4 fruit fly cellular contexts compared by ENCODE assay signal in the genomic region with DNA sequence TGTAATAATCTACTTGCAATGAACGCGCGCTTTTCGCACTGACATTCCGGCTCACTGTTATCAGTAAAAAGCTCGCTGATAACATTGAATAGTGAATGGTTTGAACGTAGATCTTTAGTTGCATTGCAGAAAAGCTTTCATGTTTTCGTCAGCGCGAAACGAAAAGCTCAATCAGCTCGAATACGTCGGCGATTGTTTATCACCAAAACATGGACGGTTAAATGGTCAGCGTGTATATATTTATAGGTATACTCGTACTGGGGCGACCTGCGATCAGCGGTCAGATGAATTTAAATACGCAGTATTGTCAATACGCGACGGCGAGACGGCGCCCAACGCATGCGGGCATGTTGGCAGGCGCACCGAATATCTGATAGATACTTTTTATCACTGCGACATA.
TF ChIP-seq lines count a peak whose summit lies in the region.

No protein-coding gene starts in this region.

- no peak for TF ChIP-seq CTCF in whole organism, embryonic (GFP tag; optimal IDR thresholded peaks at IDR 0.05; lab: Kevin White, UChicago)

TF ChIP-seq in whole organism, adult, 20 proteins besides CTCF, POLR2A, EP300 and RAD21:
- peak; percentile 84 for TF ChIP-seq kay (GFP tag; lab: Kevin White, UChicago; ENCODE audit: borderline replicate concordance)
- TF ChIP-seq CG33017 (tag; optimal IDR thresholded peaks at IDR 0.05; lab: Kevin White, UChicago), result peak; percentile 36
- TF ChIP-seq CG12768 (GFP tag; optimal IDR thresholded peaks at IDR 0.05; lab: Kevin White, UChicago), result peak; percentile 49
- TF ChIP-seq cnc (optimal IDR thresholded peaks at IDR 0.05; lab: Kevin White, UChicago), result no peak
- TF ChIP-seq bab1 (GFP tag; optimal IDR thresholded peaks at IDR 0.05; lab: Kevin White, UChicago), result no peak
- TF ChIP-seq CG7045 (GFP tag; optimal IDR thresholded peaks at IDR 0.05; lab: Kevin White, UChicago), result no peak
- peak; percentile 98 for TF ChIP-seq cic (GFP tag; optimal IDR thresholded peaks at IDR 0.05; lab: Kevin White, UChicago)
- TF ChIP-seq CG11617 (GFP tag; optimal IDR thresholded peaks at IDR 0.05; lab: Kevin White, UChicago), result peak; percentile 46
- TF ChIP-seq tj (GFP tag; optimal IDR thresholded peaks at IDR 0.05; lab: Kevin White, UChicago), result peak; percentile 24
- peak; percentile 59 for TF ChIP-seq Mnt (GFP tag; optimal IDR thresholded peaks at IDR 0.05; lab: Kevin White, UChicago)
- TF ChIP-seq Clk (GFP tag; optimal IDR thresholded peaks at IDR 0.05; lab: Kevin White, UChicago), result no peak
TF ChIP-seq in whole organism, adult: peak in this region for 7.

TF ChIP-seq in whole organism, embryonic, 481 proteins besides CTCF, POLR2A, EP300 and RAD21 (continues in another document):
- peak in 1 of 2 experiments; percentile 0 for TF ChIP-seq Pdp1 (GFP tag; optimal IDR thresholded peaks at IDR 0.05; lab: Kevin White, UChicago)
- TF ChIP-seq CG12769 (tag; optimal IDR thresholded peaks at IDR 0.05; lab: Kevin White, UChicago), result peak; percentile 69
- TF ChIP-seq Meics (GFP tag; optimal IDR thresholded peaks at IDR 0.05; lab: Kevin White, UChicago), result no peak
- no peak for TF ChIP-seq CG9797 (GFP tag; optimal IDR thresholded peaks at IDR 0.05; lab: Kevin White, UChicago)
- peak; percentile 47 for TF ChIP-seq CG10543 (GFP tag; optimal IDR thresholded peaks at IDR 0.05; lab: Kevin White, UChicago)
- TF ChIP-seq CG13287 (GFP tag; IDR thresholded peaks at IDR 0.05; lab: Robert Waterston, UW; ENCODE audit: partially characterized antibody), result peak; percentile 34; the same call in 1 of the 2 replicates
- peak; percentile 50; the same call in 1 of the 2 replicates for TF ChIP-seq CG32767 (GFP tag; IDR thresholded peaks at IDR 0.05; lab: Robert Waterston, UW)
- TF ChIP-seq CG2199 (GFP tag; IDR thresholded peaks at IDR 0.05; lab: Robert Waterston, UW), result peak; percentile 92; the same call in 2 of the 3 replicates
- peak; percentile 51 for TF ChIP-seq ftz-f1 (GFP tag; optimal IDR thresholded peaks at IDR 0.05; lab: Kevin White, UChicago)
- TF ChIP-seq nmo (GFP tag; optimal IDR thresholded peaks at IDR 0.05; lab: Kevin White, UChicago), result no peak
- 0 out of 2 replicates have a peak, but pooled peaks have one; percentile 19 for TF ChIP-seq E2f2 (GFP tag; IDR thresholded peaks at IDR 0.05; lab: Robert Waterston, UW)
- TF ChIP-seq CG13624 (GFP tag; optimal IDR thresholded peaks at IDR 0.05; lab: Kevin White, UChicago), result peak; percentile 55
- TF ChIP-seq CG8281 (tag; optimal IDR thresholded peaks at IDR 0.05; lab: Kevin White, UChicago), result peak; percentile 3
- 0 out of 3 replicates have a peak, but pooled peaks have one; percentile 6 for TF ChIP-seq so (GFP tag; IDR thresholded peaks at IDR 0.05; lab: Robert Waterston, UW)
- peak; percentile 93 for TF ChIP-seq chinmo (GFP tag; IDR thresholded peaks at IDR 0.05; lab: Robert Waterston, UW; ENCODE audit: partially characterized antibody)
- peak; percentile 22 for TF ChIP-seq Deaf1 (tag; optimal IDR thresholded peaks at IDR 0.05; lab: Kevin White, UChicago)
- TF ChIP-seq BtbVII (GFP tag; optimal IDR thresholded peaks at IDR 0.05; lab: Kevin White, UChicago), result peak; percentile 16
- TF ChIP-seq Hr78 (GFP tag; optimal IDR thresholded peaks at IDR 0.05; lab: Kevin White, UChicago), result peak in 1 of 2 experiments; percentile 45
- TF ChIP-seq Hmx (GFP tag; optimal IDR thresholded peaks at IDR 0.05; lab: Kevin White, UChicago), result no peak
- no peak for TF ChIP-seq CG8290 (GFP tag; optimal IDR thresholded peaks at IDR 0.05; lab: Kevin White, UChicago)
- peak in 1 of 2 experiments; percentile 45 for TF ChIP-seq CG8290 (tag; optimal IDR thresholded peaks at IDR 0.05; lab: Kevin White, UChicago)
- TF ChIP-seq lab (GFP tag; optimal IDR thresholded peaks at IDR 0.05; lab: Kevin White, UChicago), result peak; percentile 15
- TF ChIP-seq sd (tag; optimal IDR thresholded peaks at IDR 0.05; lab: Kevin White, UChicago), result peak; percentile 89

TF ChIP-seq in whole organism, prepupa, 60 proteins besides CTCF, POLR2A, EP300 and RAD21:
- peak; percentile 25 for TF ChIP-seq CG16779 (tag; optimal IDR thresholded peaks at IDR 0.05; lab: Kevin White, UChicago)
- TF ChIP-seq Eip93F (GFP tag; optimal IDR thresholded peaks at IDR 0.05; lab: Kevin White, UChicago), result no peak
- no peak for TF ChIP-seq CG3032 (tag; optimal IDR thresholded peaks at IDR 0.05; lab: Kevin White, UChicago)
- TF ChIP-seq vri (GFP tag; optimal IDR thresholded peaks at IDR 0.05; lab: Kevin White, UChicago), result peak; percentile 32
- peak; percentile 92 for TF ChIP-seq svp (GFP tag; lab: Kevin White, UChicago)

TF ChIP-seq in whole organism, wandering third instar larva, 38 proteins besides CTCF, POLR2A, EP300 and RAD21:
- TF ChIP-seq Rel (GFP tag; optimal IDR thresholded peaks at IDR 0.05; lab: Kevin White, UChicago) (no peak), Rel (tag; optimal IDR thresholded peaks at IDR 0.05; lab: Kevin White, UChicago) (peak; percentile 64), jim (GFP tag; optimal IDR thresholded peaks at IDR 0.05; lab: Kevin White, UChicago) (no peak)
